Worm (Caenorhabditis elegans): ENCODE data around the gene ugt-15.

Gene ugt-15

DNA sequence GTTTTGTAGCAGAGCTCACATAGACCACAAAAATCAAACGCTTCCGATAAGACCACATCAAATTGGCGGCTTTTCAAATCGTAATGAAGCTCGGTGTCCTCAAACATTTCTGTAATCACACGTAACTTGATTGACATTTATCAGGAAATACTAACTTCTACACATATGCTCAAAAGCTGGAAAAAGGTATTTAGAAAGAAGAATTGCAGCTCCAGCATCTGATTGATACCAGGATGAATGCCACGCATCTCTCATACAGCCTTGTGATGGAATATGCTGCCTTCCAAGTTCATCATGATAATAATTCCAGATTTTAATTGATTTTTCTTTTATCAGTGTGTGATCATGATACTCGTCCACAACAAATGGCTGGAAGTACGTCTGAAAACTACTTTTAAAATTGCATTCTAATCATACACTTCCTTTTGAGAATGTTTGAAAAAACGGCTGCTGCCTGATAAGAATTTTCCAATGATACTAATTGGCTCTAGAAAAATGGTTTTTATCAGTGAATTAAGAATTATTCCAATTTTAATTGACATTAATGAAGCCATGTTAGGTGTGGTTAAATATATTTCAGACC, 30.3 kb upstream of the ugt-15 start:
- TF ChIP-seq lsy-2 (tag; optimal IDR thresholded peaks at IDR 0.05) (no peak), gmeb-1 (tag; optimal IDR thresholded peaks at IDR 0.05) (no peak), aly-2 (tag; optimal IDR thresholded peaks at IDR 0.05) (no peak), lin-13 (GFP tag; optimal IDR thresholded peaks at IDR 0.05) (no peak), sma-9 (GFP tag; optimal IDR thresholded peaks at IDR 0.05) (no peak), sma-9 (tag; optimal IDR thresholded peaks at IDR 0.05) (no peak), unc-62 (GFP tag; optimal IDR thresholded peaks at IDR 0.05) (no peak), nhr-6 (tag; optimal IDR thresholded peaks at IDR 0.05) (no peak), lin-39 (tag; optimal IDR thresholded peaks at IDR 0.05) (no peak), lin-11 (tag; optimal IDR thresholded peaks at IDR 0.05) (no peak), ztf-4 (tag; optimal IDR thresholded peaks at IDR 0.05) (no peak), nhr-77 (tag; optimal IDR thresholded peaks at IDR 0.05) (no peak), unc-55 (GFP tag; optimal IDR thresholded peaks at IDR 0.05) (no peak), nhr-237 (tag; optimal IDR thresholded peaks at IDR 0.05) (no peak), snpc-4 (tag; optimal IDR thresholded peaks at IDR 0.05) (no peak)

DNA sequence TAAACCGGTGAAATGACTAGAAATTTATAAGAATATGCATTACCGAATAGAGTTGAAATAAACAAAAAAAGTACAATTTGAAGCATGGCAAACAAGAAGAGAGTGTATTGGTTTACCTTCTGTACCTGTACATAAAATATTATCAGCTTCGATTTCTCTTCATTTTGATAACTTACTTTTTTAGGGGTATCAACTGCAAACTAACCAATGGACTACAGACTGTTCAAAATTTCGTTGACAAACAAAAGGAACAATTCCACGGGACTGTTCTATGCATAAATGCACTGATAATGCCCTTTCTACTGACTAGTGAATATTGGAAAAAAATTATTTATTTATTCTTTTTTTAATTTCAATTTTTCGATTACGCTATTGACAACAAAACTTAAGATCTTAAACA, 29.3 kb upstream of the ugt-15 start, which contains the start of gene ugt-6:
ugt-6 (minus strand) TSS at position 233 of the 400 bp plus-strand sequence.
- TF ChIP-seq lin-39 (tag; optimal IDR thresholded peaks at IDR 0.05) (no peak), ceh-16 (tag; optimal IDR thresholded peaks at IDR 0.05) (no peak), alr-1 (tag; optimal IDR thresholded peaks at IDR 0.05) (no peak), unc-62 (GFP tag; optimal IDR thresholded peaks at IDR 0.05) (no peak)

DNA sequence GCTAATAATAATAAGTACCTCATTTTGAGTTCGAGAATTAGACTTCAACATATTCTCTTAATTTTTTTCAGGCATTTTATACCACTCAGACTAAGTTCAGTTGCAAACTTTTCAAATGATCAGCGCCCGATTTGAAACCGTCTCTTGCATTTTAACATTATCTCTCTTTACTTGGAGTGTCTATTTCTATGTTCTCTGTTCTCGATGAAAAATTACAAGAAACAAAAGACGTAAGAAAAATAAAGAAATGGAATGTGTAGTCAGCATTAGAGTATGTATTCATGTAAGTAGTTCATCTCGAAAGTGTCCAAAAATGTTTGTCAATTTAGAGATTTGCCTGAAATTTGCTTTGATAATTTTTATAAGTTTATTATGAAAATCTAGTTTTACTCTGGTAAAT, 27.1 kb upstream of the ugt-15 start, which contains the start of gene ugt-3:
ugt-3 (minus strand) TSS at position 101 of the 400 bp plus-strand sequence.
- no peak for TF ChIP-seq ztf-11 (tag; optimal IDR thresholded peaks at IDR 0.05)
- no peak for TF ChIP-seq ceh-16 (tag; optimal IDR thresholded peaks at IDR 0.05)
- TF ChIP-seq ama-1 (optimal IDR thresholded peaks at IDR 0.05): no peak
- TF ChIP-seq nhr-6 (tag; optimal IDR thresholded peaks at IDR 0.05): no peak
- TF ChIP-seq dmd-4 (tag; optimal IDR thresholded peaks at IDR 0.05): no peak
- TF ChIP-seq ztf-4 (tag; optimal IDR thresholded peaks at IDR 0.05): no peak
- no peak for TF ChIP-seq alr-1 (tag; optimal IDR thresholded peaks at IDR 0.05)
- TF ChIP-seq nhr-77 (tag; optimal IDR thresholded peaks at IDR 0.05): no peak
- TF ChIP-seq sma-3 (GFP tag; optimal IDR thresholded peaks at IDR 0.05): no peak
- TF ChIP-seq nhr-10 (tag; optimal IDR thresholded peaks at IDR 0.05): no peak
- no peak for TF ChIP-seq lin-13 (GFP tag; optimal IDR thresholded peaks at IDR 0.05)
- TF ChIP-seq ztf-1 (GFP tag; conservative IDR thresholded peaks at IDR 0.05): no peak
- no peak for TF ChIP-seq ZK546.5 (tag; optimal IDR thresholded peaks at IDR 0.05)
- TF ChIP-seq sma-9 (GFP tag; optimal IDR thresholded peaks at IDR 0.05): no peak
- TF ChIP-seq sma-9 (tag; optimal IDR thresholded peaks at IDR 0.05): no peak
- no peak for TF ChIP-seq R02D3.7 (tag; optimal IDR thresholded peaks at IDR 0.05)
- no peak for TF ChIP-seq F13H6.1 (tag; optimal IDR thresholded peaks at IDR 0.05)
- TF ChIP-seq skn-1 (tag; optimal IDR thresholded peaks at IDR 0.05): no peak
- no peak for TF ChIP-seq crh-2 (tag; optimal IDR thresholded peaks at IDR 0.05)
- TF ChIP-seq nhr-12 (tag; optimal IDR thresholded peaks at IDR 0.05): no peak
- TF ChIP-seq lin-11 (tag; optimal IDR thresholded peaks at IDR 0.05): no peak

- TF ChIP-seq mdl-1 (tag; optimal IDR thresholded peaks at IDR 0.05) (no peak), egl-27 (tag; optimal IDR thresholded peaks at IDR 0.05) (no peak), ceh-16 (tag; optimal IDR thresholded peaks at IDR 0.05) (no peak), gmeb-1 (tag; optimal IDR thresholded peaks at IDR 0.05) (no peak), aly-2 (tag; optimal IDR thresholded peaks at IDR 0.05) (no peak), R02D3.7 (tag; optimal IDR thresholded peaks at IDR 0.05) (no peak), fos-1 (tag; optimal IDR thresholded peaks at IDR 0.05) (no peak), nhr-25 (tag; optimal IDR thresholded peaks at IDR 0.05) (no peak), elt-1 (tag; optimal IDR thresholded peaks at IDR 0.05) (no peak), crh-2 (tag; optimal IDR thresholded peaks at IDR 0.05) (no peak), C34F6.9 (tag; optimal IDR thresholded peaks at IDR 0.05) (no peak), lin-39 (tag; optimal IDR thresholded peaks at IDR 0.05) (no peak), F13H6.1 (tag; optimal IDR thresholded peaks at IDR 0.05) (no peak)
Measured at ce11 chrV:12803274-12803673, 24.0 kb upstream of the ugt-15 start, which contains the start of gene srbc-45. Gene srbc-45, plus strand, starts transcription at chrV:12803574.

DNA sequence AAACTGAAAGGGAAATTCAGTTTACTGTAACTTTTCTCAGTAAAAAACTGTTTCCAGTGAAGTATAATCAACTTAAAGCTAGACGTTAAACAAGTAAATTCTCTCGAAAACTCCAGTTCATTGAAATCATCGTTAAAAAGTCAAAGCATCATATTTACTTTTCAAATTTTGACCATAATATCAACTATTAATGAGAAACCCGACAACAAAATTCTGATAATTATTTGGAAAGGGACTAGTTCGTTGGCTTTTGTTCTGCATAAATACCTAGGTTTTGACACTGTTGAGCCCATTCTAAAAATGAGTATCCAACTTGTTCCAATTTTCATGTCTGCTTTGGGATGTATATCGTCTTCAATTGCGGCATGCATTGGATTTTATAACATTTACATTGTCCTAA, 21.1 kb upstream of the ugt-15 start, which contains the start of gene ZC443.7:
ZC443.7 (plus strand) TSS at position 301 of the 400 bp plus-strand sequence.
- TF ChIP-seq nhr-129 (tag; optimal IDR thresholded peaks at IDR 0.05): no peak
- TF ChIP-seq skn-1 (tag; optimal IDR thresholded peaks at IDR 0.05): no peak
- TF ChIP-seq snpc-4 (tag; optimal IDR thresholded peaks at IDR 0.05): no peak
- no peak for TF ChIP-seq ZK546.5 (tag; optimal IDR thresholded peaks at IDR 0.05)
- no peak for TF ChIP-seq lsy-2 (tag; optimal IDR thresholded peaks at IDR 0.05)
- no peak for TF ChIP-seq mab-5 (tag; optimal IDR thresholded peaks at IDR 0.05)
- TF ChIP-seq nhr-6 (tag; optimal IDR thresholded peaks at IDR 0.05): no peak
- TF ChIP-seq lin-39 (tag; optimal IDR thresholded peaks at IDR 0.05): no peak
- TF ChIP-seq ztf-11 (tag; optimal IDR thresholded peaks at IDR 0.05): no peak
- no peak for TF ChIP-seq mdl-1 (tag; optimal IDR thresholded peaks at IDR 0.05)
- TF ChIP-seq elt-1 (tag; optimal IDR thresholded peaks at IDR 0.05): no peak
- no peak for TF ChIP-seq gmeb-1 (tag; optimal IDR thresholded peaks at IDR 0.05)
- no peak for TF ChIP-seq dmd-4 (tag; optimal IDR thresholded peaks at IDR 0.05)

Data from whole organism, L2 larva.